2 worm cellular contexts compared by ENCODE assay signal in the genomic region with DNA sequence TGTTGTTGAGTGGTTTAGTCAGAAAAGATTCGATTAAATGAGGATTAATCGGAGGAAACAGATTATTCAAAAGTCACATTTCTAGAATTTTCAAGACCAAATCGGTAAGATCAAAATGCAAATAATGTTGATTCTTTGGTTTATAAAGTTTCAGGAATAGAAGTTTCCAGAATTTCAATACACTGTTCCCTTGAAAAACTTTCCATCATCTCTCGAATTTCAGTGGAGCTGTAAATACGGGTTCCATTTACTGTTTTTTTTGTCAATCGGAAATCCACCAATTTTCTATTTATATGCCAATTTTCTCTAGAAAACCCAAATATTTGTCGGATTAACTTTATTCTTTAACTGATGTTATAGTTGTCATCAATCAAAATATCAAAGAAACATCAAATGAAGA.
TF ChIP-seq lines count a peak whose summit lies in the region.

No protein-coding gene starts in this region.

TF ChIP-seq in whole organism, L1 larva, 84 proteins besides CTCF, POLR2A, EP300 and RAD21:
- TF ChIP-seq fkh-8 (tag; optimal IDR thresholded peaks at IDR 0.05; lab: Kevin White, UChicago) (peak; percentile 33), ceh-63 (GFP tag; optimal IDR thresholded peaks at IDR 0.05; lab: Kevin White, UChicago) (no peak), elt-2 (tag; optimal IDR thresholded peaks at IDR 0.05; lab: Kevin White, UChicago) (no peak), unc-62 (GFP tag; optimal IDR thresholded peaks at IDR 0.05; lab: Kevin White, UChicago) (no peak), dsc-1 (tag; optimal IDR thresholded peaks at IDR 0.05; lab: Kevin White, UChicago) (peak; percentile 56)
TF ChIP-seq in whole organism, L1 larva: peak in this region for 2.

TF ChIP-seq in whole organism, L4 larva, 104 proteins besides CTCF, POLR2A, EP300 and RAD21:
- TF ChIP-seq attf-4 (tag; optimal IDR thresholded peaks at IDR 0.05; lab: Kevin White, UChicago) (no peak), aha-1 (tag; lab: Kevin White, UChicago) (peak; percentile 69), nhr-77 (tag; optimal IDR thresholded peaks at IDR 0.05; lab: Kevin White, UChicago) (no peak), saeg-2 (GFP tag; IDR thresholded peaks at IDR 0.05; lab: Robert Waterston, UW) (no peak), ZK546.5 (tag; optimal IDR thresholded peaks at IDR 0.05; lab: Kevin White, UChicago) (no peak), zag-1 (tag; optimal IDR thresholded peaks at IDR 0.05; lab: Kevin White, UChicago) (no peak), mes-2 (tag; optimal IDR thresholded peaks at IDR 0.05; lab: Kevin White, UChicago; ENCODE audit: poor library complexity, severe bottlenecking) (no peak)

Comparison
In these comparisons a context has a peak if more than half of its experiments do, and no peak if none do; other contexts are left out.
1. Of the 29 proteins assayed by ChIP-seq in both whole organism, L4 larva and whole organism, L1 larva: peak only in whole organism, L4 larva: aha-1; only in whole organism, L1 larva: none; in both: none; in neither: 28.